Worm (Caenorhabditis elegans) whole organism, L3 larva: ENCODE measurements around the gene Y62E10A.3.

Experiments
- R02D3.7 ChIP-seq: fragments of 150-350 bp; optimal IDR thresholded peaks from 2 replicates; lab custom pipeline; 2014; ENCODE audit warnings: missing biosample characterization, missing genetic modification characterization
- ZK546.5 ChIP-seq: sonication (generic microtip); optimal IDR thresholded peaks from 2 replicates; lab custom pipeline; 2017; ENCODE audit warnings: missing biosample characterization, missing genetic modification characterization
- aly-2 ChIP-seq: fragments of 150-350 bp; optimal IDR thresholded peaks from 2 replicates; lab custom pipeline; 2014; ENCODE audit warnings: missing biosample characterization, missing genetic modification characterization
- ama-1 ChIP-seq: fragments of 150-350 bp; optimal IDR thresholded peaks from 2 replicates; lab custom pipeline; 2018
- ceh-16 ChIP-seq: sonication (generic microtip); optimal IDR thresholded peaks from 2 replicates; lab custom pipeline; 2017; ENCODE audit warnings: missing biosample characterization, missing genetic modification characterization
- ceh-28 ChIP-seq: fragments of 150-350 bp; optimal IDR thresholded peaks from 2 replicates; lab custom pipeline; 2014; ENCODE audit warnings: missing biosample characterization, missing genetic modification reagents, missing genetic modification characterization
- ceh-82 ChIP-seq: fragments of 150-350 bp; optimal IDR thresholded peaks from 2 replicates; lab custom pipeline; 2014; ENCODE audit warnings: missing biosample characterization, missing genetic modification characterization
- ceh-9 ChIP-seq: sonication (generic microtip); optimal IDR thresholded peaks from 2 replicates; lab custom pipeline; 2018; ENCODE audit warnings: missing biosample characterization, missing genetic modification characterization
- daf-12 ChIP-seq: fragments of 150-350 bp; optimal IDR thresholded peaks from 2 replicates; lab custom pipeline; 2014; ENCODE audit warnings: missing biosample characterization, missing genetic modification reagents, missing genetic modification characterization
- egl-27 ChIP-seq: sonication (generic microtip); optimal IDR thresholded peaks from 4 replicates; lab custom pipeline; 2017; ENCODE audit warnings: missing biosample characterization, missing genetic modification reagents, missing genetic modification characterization
- egl-5 ChIP-seq: fragments of 150-350 bp; optimal IDR thresholded peaks from 2 replicates; lab custom pipeline; 2017; ENCODE audit warnings: missing biosample characterization, missing genetic modification reagents, missing genetic modification characterization, inconsistent platforms
- elt-1 ChIP-seq: fragments of 150-350 bp; optimal IDR thresholded peaks from 2 replicates; lab custom pipeline; 2014; ENCODE audit warnings: missing biosample characterization, missing genetic modification characterization
- elt-2 ChIP-seq: sonication (generic microtip); optimal IDR thresholded peaks from 2 replicates; lab custom pipeline; 2016; ENCODE audit warnings: missing genetic modification reagents, mild to moderate bottlenecking, missing genetic modification characterization, missing compliant biosample characterization
- elt-3 ChIP-seq, 3 experiments: fragments of 150-350 bp in 1 of 3; sonication (generic microtip) in 2 of 3; optimal IDR thresholded peaks; 2 replicates in 2 of 3; 4 replicates in 1 of 3; lab custom pipeline; 2014 to 2017; ENCODE audit warnings: missing biosample characterization in 3 of 3, missing genetic modification characterization in 3 of 3
- eor-1 ChIP-seq, 2 experiments: fragments of 150-350 bp; optimal IDR thresholded peaks; 2 replicates each; lab custom pipeline; 2014 to 2018; ENCODE audit warnings: missing biosample characterization in 2 of 2, missing genetic modification characterization in 2 of 2
- fkh-10 ChIP-seq: sonication (generic microtip); optimal IDR thresholded peaks from 2 replicates; lab custom pipeline; 2017; ENCODE audit warnings: missing biosample characterization, missing genetic modification reagents, missing genetic modification characterization
- fkh-2 ChIP-seq: fragments of 150-350 bp; optimal IDR thresholded peaks from 2 replicates; lab custom pipeline; 2014; ENCODE audit warnings: missing biosample characterization, missing genetic modification reagents, missing genetic modification characterization
- fos-1 ChIP-seq: fragments of 150-350 bp; optimal IDR thresholded peaks from 2 replicates; lab custom pipeline; 2014; ENCODE audit warnings: missing biosample characterization, missing genetic modification characterization
- hmg-11 ChIP-seq: sonication (generic microtip); optimal IDR thresholded peaks from 2 replicates; lab custom pipeline; 2016; ENCODE audit warnings: missing genetic modification characterization, missing compliant biosample characterization
- jun-1 ChIP-seq: fragments of 150-350 bp; optimal IDR thresholded peaks from 2 replicates; lab custom pipeline; 2014; ENCODE audit warnings: missing biosample characterization, missing genetic modification reagents, missing genetic modification characterization
- lin-15B ChIP-seq: fragments of 150-350 bp; optimal IDR thresholded peaks from 2 replicates; lab custom pipeline; 2014; ENCODE audit warnings: missing biosample characterization, missing genetic modification characterization
- lin-39 ChIP-seq: fragments of 150-350 bp; optimal IDR thresholded peaks from 2 replicates; lab custom pipeline; 2018; ENCODE audit warnings: missing biosample characterization, missing genetic modification reagents, missing genetic modification characterization
- lsy-12 ChIP-seq: sonication (generic microtip); optimal IDR thresholded peaks from 2 replicates; lab custom pipeline; 2016; ENCODE audit warnings: mild to moderate bottlenecking, missing genetic modification characterization, missing compliant biosample characterization
- mdl-1 ChIP-seq: fragments of 150-350 bp; optimal IDR thresholded peaks from 2 replicates; lab custom pipeline; 2014; ENCODE audit warnings: missing biosample characterization, missing genetic modification characterization
- mml-1 ChIP-seq: fragments of 150-350 bp; sonication (generic microtip); optimal IDR thresholded peaks from 3 replicates; lab custom pipeline; 2014; ENCODE audit warnings: missing biosample characterization, missing genetic modification characterization
- nfya-1 ChIP-seq: sonication (generic microtip); optimal IDR thresholded peaks from 2 replicates; lab custom pipeline; 2017; ENCODE audit warnings: missing genetic modification characterization, mild to moderate bottlenecking, missing compliant biosample characterization, antibody characterized with exemption, moderate library complexity; ENCODE audit not compliant: insufficient read depth
- nhr-11 ChIP-seq: fragments of 150-350 bp; optimal IDR thresholded peaks from 2 replicates; lab custom pipeline; 2014; ENCODE audit warnings: missing biosample characterization, missing genetic modification characterization
- nhr-12 ChIP-seq: fragments of 150-350 bp; optimal IDR thresholded peaks from 2 replicates; lab custom pipeline; 2014; ENCODE audit warnings: missing biosample characterization, missing genetic modification characterization
- nhr-23 ChIP-seq: fragments of 150-350 bp; optimal IDR thresholded peaks from 2 replicates; lab custom pipeline; 2014; ENCODE audit warnings: missing biosample characterization, missing genetic modification reagents, missing genetic modification characterization
- nhr-237 ChIP-seq: fragments of 150-350 bp; optimal IDR thresholded peaks from 2 replicates; lab custom pipeline; 2014; ENCODE audit warnings: missing biosample characterization, missing genetic modification characterization
- nhr-25 ChIP-seq: sonication (generic microtip); optimal IDR thresholded peaks from 2 replicates; lab custom pipeline; 2017; ENCODE audit warnings: missing biosample characterization, missing genetic modification characterization
- nhr-28 ChIP-seq: fragments of 150-350 bp; optimal IDR thresholded peaks from 2 replicates; lab custom pipeline; 2014; ENCODE audit warnings: missing biosample characterization, missing genetic modification characterization
- nhr-43 ChIP-seq: sonication (generic microtip); optimal IDR thresholded peaks from 2 replicates; lab custom pipeline; 2016; ENCODE audit warnings: mild to moderate bottlenecking, missing genetic modification characterization, missing compliant biosample characterization; ENCODE audit not compliant: poor library complexity, severe bottlenecking
- nhr-67 ChIP-seq: fragments of 150-350 bp; optimal IDR thresholded peaks from 2 replicates; lab custom pipeline; 2014; ENCODE audit warnings: missing biosample characterization, missing genetic modification characterization
- nhr-76 ChIP-seq: fragments of 150-350 bp; sonication (generic microtip); optimal IDR thresholded peaks from 5 replicates; lab custom pipeline; 2014; ENCODE audit warnings: missing biosample characterization, missing genetic modification characterization
- nhr-77 ChIP-seq: fragments of 150-350 bp; optimal IDR thresholded peaks from 2 replicates; lab custom pipeline; 2014; ENCODE audit warnings: missing biosample characterization, missing genetic modification characterization
- pha-4 ChIP-seq: fragments of 150-350 bp; optimal IDR thresholded peaks from 2 replicates; lab custom pipeline; 2014; ENCODE audit warnings: missing biosample characterization, missing genetic modification reagents, missing genetic modification characterization
- pqm-1 ChIP-seq: fragments of 150-350 bp; optimal IDR thresholded peaks from 2 replicates; lab custom pipeline; 2017; ENCODE audit warnings: missing biosample characterization, missing genetic modification characterization, inconsistent platforms
- sea-2 ChIP-seq: fragments of 150-350 bp; sonication (generic microtip); optimal IDR thresholded peaks from 4 replicates; lab custom pipeline; 2014; ENCODE audit warnings: missing biosample characterization, missing genetic modification reagents, missing genetic modification characterization
- skn-1 ChIP-seq: fragments of 150-350 bp; optimal IDR thresholded peaks from 2 replicates; lab custom pipeline; 2014; ENCODE audit warnings: missing biosample characterization, missing genetic modification characterization
- snpc-4 ChIP-seq: fragments of 150-350 bp; optimal IDR thresholded peaks from 2 replicates; lab custom pipeline; 2014; ENCODE audit warnings: missing biosample characterization, missing genetic modification characterization
- tbx-2 ChIP-seq: sonication (generic microtip); optimal IDR thresholded peaks from 2 replicates; lab custom pipeline; 2016; ENCODE audit warnings: mild to moderate bottlenecking, missing genetic modification characterization, missing compliant biosample characterization
- unc-39 ChIP-seq: sonication (generic microtip); optimal IDR thresholded peaks from 4 replicates; lab custom pipeline; 2017; ENCODE audit warnings: missing biosample characterization, missing genetic modification characterization
- unc-62 ChIP-seq: fragments of 150-350 bp; sonication (generic microtip); optimal IDR thresholded peaks from 4 replicates; lab custom pipeline; 2014; ENCODE audit warnings: missing biosample characterization, missing genetic modification reagents, missing genetic modification characterization
- zag-1 ChIP-seq: fragments of 150-350 bp; optimal IDR thresholded peaks from 2 replicates; lab custom pipeline; 2014; ENCODE audit warnings: missing biosample characterization, missing genetic modification characterization
- ztf-11 ChIP-seq: fragments of 150-350 bp; optimal IDR thresholded peaks from 2 replicates; lab custom pipeline; 2014; ENCODE audit warnings: missing biosample characterization, missing genetic modification characterization
- ztf-4 ChIP-seq: fragments of 150-350 bp; optimal IDR thresholded peaks from 2 replicates; lab custom pipeline; 2014; ENCODE audit warnings: missing biosample characterization, missing genetic modification characterization

Gene Y62E10A.3

DNA sequence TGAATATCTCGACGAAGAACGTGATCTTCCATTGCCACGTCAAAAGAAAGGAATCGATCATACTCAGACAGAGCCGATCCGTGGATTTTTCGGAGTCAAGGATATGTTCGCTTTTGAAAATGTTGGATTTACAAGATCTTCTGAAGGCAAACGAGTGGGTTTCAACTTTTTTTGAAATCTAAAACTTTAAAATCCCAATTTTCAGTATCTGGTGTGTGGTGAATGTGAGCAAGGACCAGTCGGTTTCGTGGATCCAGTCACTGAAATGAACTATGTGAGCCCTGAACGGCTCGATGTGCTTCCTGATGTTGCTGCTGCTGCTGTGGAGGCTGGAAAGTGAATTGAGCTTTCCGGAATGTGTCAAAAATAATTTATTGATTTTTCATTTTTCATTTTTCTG is 26.9 kb upstream of the Y62E10A.3 start, which contains the start of gene lsm-3:
Gene lsm-3 (plus strand): TSS at position 301 of the 400 bp plus-strand sequence.
- TF ChIP-seq egl-5 (tag; lab: Kevin White, UChicago), result no peak
- no peak for TF ChIP-seq lin-15B
- TF ChIP-seq nfya-1 (tag; lab: Kevin White, UChicago), result no peak
- no peak for TF ChIP-seq sea-2 (GFP tag; lab: Kevin White, UChicago)
- TF ChIP-seq unc-39 (tag; lab: Kevin White, UChicago), result no peak
- TF ChIP-seq fos-1 (tag; lab: Kevin White, UChicago), result no peak
- no peak for TF ChIP-seq nhr-12

DNA sequence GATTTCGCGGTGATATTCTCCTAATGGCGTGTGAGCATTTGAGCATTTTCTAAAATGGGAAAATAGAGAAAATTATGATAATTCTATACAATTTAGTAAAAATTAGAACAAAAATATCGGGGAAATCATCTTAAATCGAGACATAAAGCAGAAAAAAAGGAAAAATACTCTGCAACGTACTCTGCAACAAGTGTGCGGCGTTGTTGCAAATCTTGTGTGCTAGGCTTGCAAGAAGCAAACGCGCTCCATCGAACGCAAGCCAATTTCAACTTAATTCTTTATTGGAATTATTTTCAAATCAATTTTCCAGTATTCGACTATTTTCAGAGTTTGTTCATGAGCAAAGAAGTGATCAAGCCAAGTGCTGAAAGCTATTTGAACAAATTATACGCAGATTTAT is 26.0 kb upstream of the Y62E10A.3 start, which contains the start of the genes Y62E10A.20, Y62E10A.23 and mdt-9:
Gene Y62E10A.20 (minus strand): TSS at position 49 of the 400 bp plus-strand sequence.
Gene Y62E10A.23 (plus strand): TSS at position 282 of the 400 bp plus-strand sequence.
Gene mdt-9 (plus strand): TSS at position 338 of the 400 bp plus-strand sequence.
- TF ChIP-seq ZK546.5 (tag; lab: Kevin White, UChicago) (no peak), elt-1 (tag; lab: Kevin White, UChicago) (no peak), unc-62 (GFP tag; lab: Kevin White, UChicago) (no peak), nhr-28 (no peak), ceh-28 (tag; lab: Kevin White, UChicago) (peak; percentile 54), nhr-43 (tag; lab: Kevin White, UChicago) (peak; percentile 43), jun-1 (no peak), elt-3 (tag; optimal IDR thresholded peaks at IDR 0.05; lab: Kevin White, UChicago) (no peak), nhr-237 (tag; lab: Kevin White, UChicago) (no peak), ceh-16 (no peak), aly-2 (tag; lab: Kevin White, UChicago) (no peak), nhr-23 (tag; lab: Kevin White, UChicago) (peak; percentile 81), nfya-1 (tag; lab: Kevin White, UChicago) (peak; percentile 82), zag-1 (tag; lab: Kevin White, UChicago) (no peak), ceh-9 (no peak), ztf-11 (no peak), tbx-2 (tag; lab: Kevin White, UChicago) (no peak), snpc-4 (peak; percentile 11), mdl-1 (tag; lab: Kevin White, UChicago) (no peak), unc-39 (tag; lab: Kevin White, UChicago) (no peak), pqm-1 (peak; percentile 9), lin-39 (tag; lab: Kevin White, UChicago) (peak; percentile 70), nhr-67 (tag; lab: Kevin White, UChicago) (no peak), nhr-12 (no peak), egl-5 (tag; lab: Kevin White, UChicago) (peak; percentile 95), mml-1 (tag; lab: Kevin White, UChicago) (no peak), lin-15B (peak; percentile 92), sea-2 (GFP tag; lab: Kevin White, UChicago) (no peak), ceh-82 (tag; lab: Kevin White, UChicago) (no peak), nhr-25 (tag; lab: Kevin White, UChicago) (peak; percentile 72), nhr-77 (tag; lab: Kevin White, UChicago) (no peak), hmg-11 (tag; lab: Kevin White, UChicago) (peak; percentile 66), elt-2 (tag; lab: Kevin White, UChicago) (peak; percentile 28), skn-1 (tag; lab: Kevin White, UChicago) (peak; percentile 32), lsy-12 (tag; lab: Kevin White, UChicago) (no peak), nhr-11 (tag; lab: Kevin White, UChicago) (no peak), fkh-2 (tag; lab: Kevin White, UChicago) (no peak), eor-1 (tag; optimal IDR thresholded peaks at IDR 0.05; lab: Kevin White, UChicago) (no peak), fos-1 (tag; lab: Kevin White, UChicago) (no peak), egl-27 (tag; lab: Kevin White, UChicago) (no peak), ztf-4 (tag; lab: Kevin White, UChicago) (no peak), daf-12 (no peak), pha-4 (tag; lab: Kevin White, UChicago) (peak; percentile 87), ama-1 (peak; percentile 9), R02D3.7 (tag; lab: Kevin White, UChicago) (peak; percentile 53), fkh-10 (peak; percentile 14), nhr-76 (tag; lab: Kevin White, UChicago) (no peak)
